Worm (Caenorhabditis elegans) whole organism, late embryonic: ENCODE results near the gene C04G6.13.

Experiments
- C38D4.7 ChIP-seq: fragments of 200-800 bp; sonication (Bioruptor generic); optimal IDR thresholded peaks from 2 replicates; lab custom pipeline; 2018; ENCODE audit warnings: mild to moderate bottlenecking, missing genetic modification characterization, moderate library complexity, missing compliant biosample characterization
- K09A11.1 ChIP-seq: sonication (generic microtip); optimal IDR thresholded peaks from 2 replicates; lab custom pipeline; 2017; ENCODE audit warnings: antibody characterized with exemption, mild to moderate bottlenecking, missing genetic modification characterization, missing compliant biosample characterization; ENCODE audit not compliant: insufficient read depth
- fax-1 ChIP-seq: sonication (generic microtip); optimal IDR thresholded peaks from 2 replicates; lab custom pipeline; 2016; ENCODE audit warnings: missing genotype, missing genetic modification characterization, missing compliant biosample characterization
- gmeb-2 ChIP-seq: sonication (generic microtip); optimal IDR thresholded peaks from 2 replicates; lab custom pipeline; 2016; ENCODE audit warnings: missing genetic modification characterization, inconsistent platforms, missing compliant biosample characterization
- pat-9 ChIP-seq: fragments of 200-800 bp; sonication (Bioruptor generic); optimal IDR thresholded peaks from 2 replicates; lab custom pipeline; 2018; ENCODE audit warnings: mild to moderate bottlenecking, missing genetic modification characterization, moderate library complexity, missing compliant biosample characterization
- pros-1 ChIP-seq: fragments of 150-350 bp; optimal IDR thresholded peaks from 2 replicates; lab custom pipeline; 2014; ENCODE audit warnings: missing biosample characterization, missing genetic modification reagents, missing genetic modification characterization

ce11 chrII:5101701-5102100 lies 7.7 kb downstream of the C04G6.13 start, which contains the start of the genes idpb-3 and idpb-1:
- TF ChIP-seq pros-1 (tag; lab: Kevin White, UChicago) (no peak), pat-9 (tag; lab: Kevin White, UChicago) (no peak), C38D4.7 (no peak), gmeb-2 (tag; lab: Kevin White, UChicago) (no peak), K09A11.1 (tag; lab: Kevin White, UChicago) (no peak), fax-1 (tag; lab: Kevin White, UChicago) (no peak)
